Worm (Caenorhabditis elegans) whole organism, L4 larva: ENCODE results near the gene taf-8.

Experiments used
- aha-1 ChIP-seq: fragments of 150-350 bp; peaks from one replicate; lab custom pipeline; 2014; ENCODE audit warnings: missing biosample characterization, missing genetic modification characterization
- arid-1 ChIP-seq: fragments of 200-800 bp; sonication (Bioruptor generic); conservative IDR thresholded peaks from 2 replicates; pipeline ENCODE4 v1.3.6; 2022; ENCODE audit warnings: missing genetic modification reagents, missing genetic modification characterization, missing compliant biosample characterization
- daf-12 ChIP-seq: fragments of 150-350 bp; optimal IDR thresholded peaks from 2 replicates; lab custom pipeline; 2014; ENCODE audit warnings: missing biosample characterization, missing genetic modification reagents, missing genetic modification characterization
- dpl-1 ChIP-seq: fragments of 150-350 bp; optimal IDR thresholded peaks from 2 replicates; lab custom pipeline; 2014; ENCODE audit warnings: missing biosample characterization, missing genetic modification reagents, missing genetic modification characterization
- pha-4 ChIP-seq, 2 experiments: fragments of 150-350 bp in 1 of 2; fragments of 200-800 bp in 1 of 2; sonication (Bioruptor generic) in 1 of 2; IDR thresholded peaks in 1 of 2; optimal IDR thresholded peaks in 1 of 2; 2 replicates each; pipeline versions ENCODE4 v1.3.6 to Lab custom; 2014 to 2022; ENCODE audit warnings: missing genetic modification characterization in 2 of 2, missing genetic modification reagents in 2 of 2, missing biosample characterization in 1 of 2, missing compliant biosample characterization in 1 of 2
- unc-130 ChIP-seq: sonication (generic microtip); optimal IDR thresholded peaks from 2 replicates; lab custom pipeline; 2016; ENCODE audit warnings: missing genetic modification reagents, missing genetic modification characterization, missing compliant biosample characterization

ce11 chrII:9649191-9649590 is 19.9 kb upstream of the taf-8 start, which contains the start of gene ZK1307.9:
- no peak for TF ChIP-seq arid-1 (GFP tag; lab: Robert Waterston, UW)
- no peak for TF ChIP-seq dpl-1
- TF ChIP-seq unc-130, result no peak
- no peak for TF ChIP-seq aha-1 (tag; lab: Kevin White, UChicago)
- no peak for TF ChIP-seq pha-4 (GFP tag; IDR thresholded peaks at IDR 0.05; lab: Robert Waterston, UW)
- no peak for TF ChIP-seq pha-4 (tag; optimal IDR thresholded peaks at IDR 0.05; lab: Kevin White, UChicago)
- TF ChIP-seq daf-12 (tag; lab: Kevin White, UChicago), result no peak
